Fruit fly (Drosophila melanogaster) whole organism, embryonic: ENCODE results near the gene fd96Ca.

Source experiments
- BEAF-32 ChIP-seq: fragments of 200-800 bp; sonication (Bioruptor generic); optimal IDR thresholded peaks from 3 replicates; lab custom pipeline; 2017; ENCODE audit warnings: missing biosample characterization, missing genetic modification characterization, mild to moderate bottlenecking, moderate library complexity, missing genetic modification reagents
- CG10654 ChIP-seq: fragments of 200-800 bp; sonication (Bioruptor generic); optimal IDR thresholded peaks from 2 replicates; lab custom pipeline; 2016; ENCODE audit warnings: missing biosample characterization, missing genetic modification characterization
- CG11093 ChIP-seq: fragments of 200-800 bp; sonication (Bioruptor generic); IDR thresholded peaks from 3 replicates; pipeline ENCODE4 v1.3.6; 2022; ENCODE audit warnings: missing biosample characterization, missing genetic modification characterization
- CG11695 ChIP-seq: fragments of 200-800 bp; sonication (Bioruptor generic); IDR thresholded peaks from 3 replicates; pipeline ENCODE4 v1.3.6; 2022; ENCODE audit warnings: missing biosample characterization, missing genetic modification characterization
- CG12744 ChIP-seq: fragments of 200-800 bp; sonication (Bioruptor generic); optimal IDR thresholded peaks from 2 replicates; lab custom pipeline; 2016; ENCODE audit warnings: missing biosample characterization, missing genetic modification characterization
- CG14710 ChIP-seq: fragments of 200-800 bp; sonication (Bioruptor generic); optimal IDR thresholded peaks from 3 replicates; lab custom pipeline; 2019; ENCODE audit warnings: missing biosample characterization, mild to moderate bottlenecking, missing genetic modification characterization, moderate library complexity
- CG14860 ChIP-seq: fragments of 200-800 bp; sonication (Bioruptor generic); IDR thresholded peaks from 3 replicates; pipeline ENCODE4 v1.3.6; 2022; ENCODE audit warnings: missing biosample characterization, missing genetic modification characterization; ENCODE audit not compliant: partially characterized antibody
- CG14965 ChIP-seq: fragments of 200-800 bp; sonication (Bioruptor generic); optimal IDR thresholded peaks from 2 replicates; lab custom pipeline; 2016; ENCODE audit warnings: missing biosample characterization, missing genetic modification characterization, borderline replicate concordance
- CG16813 ChIP-seq: fragments of 200-800 bp; sonication (Bioruptor generic); IDR thresholded peaks from 3 replicates; pipeline ENCODE4 v1.3.6; 2022; ENCODE audit warnings: missing biosample characterization, missing genetic modification characterization; ENCODE audit not compliant: partially characterized antibody
- CG2120 ChIP-seq: fragments of 200-800 bp; sonication (Bioruptor generic); optimal IDR thresholded peaks from 3 replicates; lab custom pipeline; 2016; ENCODE audit warnings: missing biosample characterization, missing genetic modification characterization
- CG2678 ChIP-seq: fragments of 200-800 bp; sonication (Bioruptor generic); optimal IDR thresholded peaks from 3 replicates; lab custom pipeline; 2019; ENCODE audit warnings: missing biosample characterization, mild to moderate bottlenecking, missing genetic modification characterization, moderate library complexity
- CG3838 ChIP-seq: fragments of 200-800 bp; sonication (Bioruptor generic); optimal IDR thresholded peaks from 3 replicates; lab custom pipeline; 2016; ENCODE audit warnings: missing biosample characterization, missing genetic modification characterization
- CG8281 ChIP-seq: fragments of 200-800 bp; sonication (Bioruptor generic); optimal IDR thresholded peaks from 2 replicates; lab custom pipeline; 2018; ENCODE audit warnings: missing biosample characterization, mild to moderate bottlenecking, missing genetic modification characterization, moderate library complexity
- CG9797 ChIP-seq: fragments of 200-800 bp; sonication (Bioruptor generic); optimal IDR thresholded peaks from 3 replicates; lab custom pipeline; 2018; ENCODE audit warnings: missing biosample characterization, mild to moderate bottlenecking, missing genetic modification characterization
- Dp ChIP-seq: fragments of 200-800 bp; sonication (Bioruptor generic); optimal IDR thresholded peaks from 2 replicates; lab custom pipeline; 2018; ENCODE audit warnings: missing biosample characterization, mild to moderate bottlenecking, missing genetic modification characterization, moderate library complexity
- E2f1 ChIP-seq: fragments of 200-800 bp; sonication (Bioruptor generic); IDR thresholded peaks from 2 replicates; pipeline ENCODE4 v1.3.6; 2022; ENCODE audit warnings: missing biosample characterization, missing genetic modification characterization
- Ets65A ChIP-seq: fragments of 200-800 bp; sonication (Bioruptor generic); peaks from one replicate; lab custom pipeline; 2016; ENCODE audit warnings: missing biosample characterization, missing genetic modification characterization
- Ets97D ChIP-seq: fragments of 200-800 bp; sonication (Bioruptor generic); optimal IDR thresholded peaks from 3 replicates; lab custom pipeline; 2016; ENCODE audit warnings: missing biosample characterization, missing genetic modification characterization
- HmgZ ChIP-seq: fragments of 200-800 bp; sonication (Bioruptor generic); optimal IDR thresholded peaks from 2 replicates; lab custom pipeline; 2018; ENCODE audit warnings: missing biosample characterization, mild to moderate bottlenecking, missing genetic modification characterization
- Mrtf ChIP-seq: fragments of 200-800 bp; sonication (Bioruptor generic); IDR thresholded peaks from 3 replicates; pipeline ENCODE4 v1.3.6; 2022; ENCODE audit warnings: missing biosample characterization, missing genetic modification characterization
- Myb ChIP-seq: fragments of 200-800 bp; sonication (Bioruptor generic); optimal IDR thresholded peaks from 2 replicates; lab custom pipeline; 2016; ENCODE audit warnings: missing biosample characterization, missing genetic modification characterization
- NC2α ChIP-seq: fragments of 200-800 bp; sonication (Bioruptor generic); optimal IDR thresholded peaks from 2 replicates; lab custom pipeline; 2016; ENCODE audit warnings: missing biosample characterization, missing genetic modification characterization
- Nf-YB ChIP-seq: fragments of 200-800 bp; sonication (Bioruptor generic); optimal IDR thresholded peaks from 3 replicates; lab custom pipeline; 2019; ENCODE audit warnings: missing biosample characterization, mild to moderate bottlenecking, missing genetic modification characterization, moderate library complexity
- Nf-YC ChIP-seq: fragments of 200-800 bp; optimal IDR thresholded peaks from 3 replicates; lab custom pipeline; 2019; ENCODE audit warnings: missing biosample characterization, mild to moderate bottlenecking, missing genetic modification characterization, moderate library complexity
- TFAM ChIP-seq: fragments of 200-800 bp; sonication (Bioruptor generic); optimal IDR thresholded peaks from 2 replicates; lab custom pipeline; 2017; ENCODE audit warnings: missing biosample characterization, missing genetic modification characterization, inconsistent platforms
- Trl ChIP-seq, 3 experiments: fragments of >200 bp in 2 of 3; fragments of 200-800 bp in 1 of 3; sonication (Bioruptor generic) in 1 of 3; optimal IDR thresholded peaks; 2 replicates in 1 of 3; 3 replicates in 2 of 3; lab custom pipeline; 2016 to 2017; ENCODE audit warnings: missing biosample characterization in 1 of 3, missing genetic modification characterization in 1 of 3
- ap ChIP-seq: fragments of 200-800 bp; sonication (Bioruptor generic); IDR thresholded peaks from 2 replicates; pipeline ENCODE4 v1.3.6; 2022; ENCODE audit warnings: missing biosample characterization, missing genetic modification characterization
- bcd ChIP-seq: fragments of 200-800 bp; sonication (Bioruptor generic); optimal IDR thresholded peaks from 2 replicates; lab custom pipeline; 2017; ENCODE audit warnings: missing biosample characterization, mild to moderate bottlenecking, missing genetic modification characterization
- br ChIP-seq: fragments of >200 bp; optimal IDR thresholded peaks from 2 replicates; lab custom pipeline; 2017
- crc ChIP-seq: fragments of 200-800 bp; sonication (Bioruptor generic); optimal IDR thresholded peaks from 2 replicates; lab custom pipeline; 2016; ENCODE audit warnings: missing biosample characterization, missing genetic modification characterization
- crol ChIP-seq: fragments of 200-800 bp; sonication (Bioruptor generic); IDR thresholded peaks from 2 replicates; pipeline ENCODE4 v1.3.6; 2022; ENCODE audit warnings: missing biosample characterization, missing genetic modification characterization
- en ChIP-seq: fragments of 200-800 bp; sonication (Bioruptor generic); optimal IDR thresholded peaks from 2 replicates; lab custom pipeline; 2016; ENCODE audit warnings: missing biosample characterization, missing genetic modification characterization
- ewg ChIP-seq: fragments of 200-800 bp; sonication (Bioruptor generic); optimal IDR thresholded peaks from 3 replicates; lab custom pipeline; 2017; ENCODE audit warnings: mild to moderate bottlenecking, missing biosample characterization, missing genetic modification reagents, missing genetic modification characterization
- gce ChIP-seq: fragments of 200-800 bp; sonication (Bioruptor generic); IDR thresholded peaks from 3 replicates; pipeline ENCODE4 v1.3.6; 2022; ENCODE audit warnings: missing biosample characterization, missing genetic modification characterization
- gfzf ChIP-seq: fragments of 200-800 bp; sonication (Bioruptor generic); optimal IDR thresholded peaks from 2 replicates; lab custom pipeline; 2016; ENCODE audit warnings: missing biosample characterization, mild to moderate bottlenecking, missing genetic modification characterization, moderate library complexity
- grn ChIP-seq: fragments of 200-800 bp; sonication (Bioruptor generic); optimal IDR thresholded peaks from 3 replicates; lab custom pipeline; 2017; ENCODE audit warnings: missing biosample characterization, missing genetic modification characterization
- hkb ChIP-seq, 2 experiments: fragments of 200-800 bp in 1 of 2; fragments of >200 bp in 1 of 2; sonication (Bioruptor generic) in 1 of 2; IDR thresholded peaks in 1 of 2; optimal IDR thresholded peaks in 1 of 2; 2 replicates each; pipeline versions ENCODE4 v1.3.6 to Lab custom; 2017 to 2022; ENCODE audit warnings: missing biosample characterization in 1 of 2, missing genetic modification characterization in 1 of 2
- insv ChIP-seq, 2 experiments: fragments of 200-800 bp; sonication (Bioruptor generic); optimal IDR thresholded peaks; 3 replicates each; lab custom pipeline; 2016 to 2018; ENCODE audit warnings: missing biosample characterization in 2 of 2, missing genetic modification characterization in 2 of 2
- kni ChIP-seq: fragments of 200-800 bp; sonication (Bioruptor generic); optimal IDR thresholded peaks from 3 replicates; lab custom pipeline; 2017; ENCODE audit warnings: mild to moderate bottlenecking, missing biosample characterization, missing genetic modification reagents, missing genetic modification characterization
- knrl ChIP-seq: fragments of 200-800 bp; sonication (Bioruptor generic); IDR thresholded peaks from 3 replicates; pipeline ENCODE4 v1.3.6; 2022; ENCODE audit warnings: missing biosample characterization, missing genetic modification characterization; ENCODE audit not compliant: partially characterized antibody
- pan ChIP-seq, 4 experiments: fragments of >200 bp in 3 of 4; fragments of 200-800 bp in 1 of 4; sonication (Bioruptor generic) in 1 of 4; optimal IDR thresholded peaks in 3 of 4; IDR thresholded peaks in 1 of 4; 2 replicates each; pipeline versions ENCODE4 v1.3.6 to Lab custom; 2017 to 2022; ENCODE audit warnings: missing biosample characterization in 2 of 4, missing genetic modification characterization in 2 of 4, mixed read lengths in 1 of 4
- salm ChIP-seq: fragments of 200-800 bp; sonication (Bioruptor generic); optimal IDR thresholded peaks from 2 replicates; lab custom pipeline; 2018; ENCODE audit warnings: missing biosample characterization, mild to moderate bottlenecking, missing genetic modification characterization
- seq ChIP-seq: fragments of 200-800 bp; sonication (Bioruptor generic); IDR thresholded peaks from 2 replicates; pipeline ENCODE4 v1.3.6; 2022; ENCODE audit warnings: missing biosample characterization, missing genetic modification characterization
- sob ChIP-seq: fragments of 200-800 bp; sonication (Bioruptor generic); IDR thresholded peaks from 2 replicates; pipeline ENCODE4 v1.3.6; 2022; ENCODE audit warnings: missing biosample characterization, missing genetic modification characterization
- tx ChIP-seq: fragments of 200-800 bp; sonication (Bioruptor generic); optimal IDR thresholded peaks from 2 replicates; lab custom pipeline; 2016; ENCODE audit warnings: missing biosample characterization, missing genetic modification characterization
- z ChIP-seq: fragments of 200-800 bp; sonication (Bioruptor generic); IDR thresholded peaks from 3 replicates; pipeline ENCODE4 v1.3.6; 2022; ENCODE audit warnings: missing biosample characterization, missing genetic modification characterization
- zf30C ChIP-seq: fragments of 200-800 bp; sonication (Bioruptor generic); optimal IDR thresholded peaks from 3 replicates; lab custom pipeline; 2018; ENCODE audit warnings: missing biosample characterization, mild to moderate bottlenecking, missing genetic modification characterization

The fd96Ca gene

dm6 chr3R:25082348-25082747, at the start of gene fd96Ca:
Gene fd96Ca (plus strand): TSS chr3R:25082684.
- TF ChIP-seq zf30C (GFP tag; lab: Kevin White, UChicago) (peak; percentile 83), Nf-YC (tag; lab: Kevin White, UChicago) (peak; percentile 92), crol (GFP tag; lab: Robert Waterston, UW) (peak; percentile 84; the same call in 1 of the 2 replicates), Nf-YB (GFP tag; lab: Kevin White, UChicago) (peak; percentile 95), Trl (optimal IDR thresholded peaks at IDR 0.05; lab: Kevin White, UChicago) (peak in 1 of 2 experiments; percentile 22), Trl (GFP tag; optimal IDR thresholded peaks at IDR 0.05; lab: Kevin White, UChicago) (no peak), tx (no peak)

dm6 chr3R:25032686-25033085, 49.8 kb upstream of the fd96Ca start:
- no peak for TF ChIP-seq CG11093 (GFP tag; lab: Robert Waterston, UW)
- peak; percentile 93 for TF ChIP-seq ewg (GFP tag; lab: Kevin White, UChicago)
- no peak for TF ChIP-seq ap (GFP tag; lab: Robert Waterston, UW)
- TF ChIP-seq pan (optimal IDR thresholded peaks at IDR 0.05; lab: Kevin White, UChicago), result no peak
- TF ChIP-seq pan (GFP tag; optimal IDR thresholded peaks at IDR 0.05 in 1 of 2, IDR thresholded peaks at IDR 0.05 in 1 of 2), result peak in 1 of 2 experiments; percentile 20
- no peak for TF ChIP-seq bcd (GFP tag; lab: Kevin White, UChicago)
- TF ChIP-seq CG3838, result no peak
- no peak for TF ChIP-seq grn
- TF ChIP-seq z (GFP tag; lab: Robert Waterston, UW), result 0 out of 3 replicates have a peak, but pooled peaks have one; percentile 21
- TF ChIP-seq knrl, result no peak
- 0 out of 3 replicates have a peak, but pooled peaks have one; percentile 16 for TF ChIP-seq CG11695 (GFP tag; lab: Robert Waterston, UW)
- TF ChIP-seq Ets65A (GFP tag; lab: Kevin White, UChicago), result peak; percentile 50

- TF ChIP-seq CG14965 (GFP tag; lab: Kevin White, UChicago), result no peak
- TF ChIP-seq ewg (GFP tag; lab: Kevin White, UChicago), result peak; percentile 9
- TF ChIP-seq Ets97D (GFP tag; lab: Kevin White, UChicago), result peak; percentile 28
- no peak for TF ChIP-seq CG12744
- TF ChIP-seq CG14710 (tag; lab: Kevin White, UChicago), result peak; percentile 49
- peak; percentile 59 for TF ChIP-seq Myb (GFP tag; lab: Kevin White, UChicago)
- no peak for TF ChIP-seq CG2678 (tag; lab: Kevin White, UChicago)
- TF ChIP-seq salm, result no peak
- TF ChIP-seq TFAM, result no peak
- no peak for TF ChIP-seq sob (GFP tag; lab: Robert Waterston, UW)
- no peak for TF ChIP-seq br (lab: Kevin White, UChicago)
- TF ChIP-seq CG8281 (tag; lab: Kevin White, UChicago), result no peak
- TF ChIP-seq NC2α (GFP tag; lab: Kevin White, UChicago), result no peak
- TF ChIP-seq seq (GFP tag; lab: Robert Waterston, UW), result no peak
- no peak for TF ChIP-seq gce (GFP tag; lab: Robert Waterston, UW)
- no peak for TF ChIP-seq CG10654 (GFP tag; lab: Kevin White, UChicago)
- peak; percentile 97 for TF ChIP-seq CG9797 (GFP tag; lab: Kevin White, UChicago)
- peak; percentile 6 for TF ChIP-seq hkb (optimal IDR thresholded peaks at IDR 0.05; lab: Kevin White, UChicago)
- TF ChIP-seq hkb (GFP tag; IDR thresholded peaks at IDR 0.05; lab: Robert Waterston, UW), result no peak
- TF ChIP-seq insv (GFP tag; optimal IDR thresholded peaks at IDR 0.05; lab: Kevin White, UChicago), result no peak
- no peak for TF ChIP-seq kni (GFP tag; lab: Kevin White, UChicago)
- TF ChIP-seq CG16813, result no peak
- no peak for TF ChIP-seq CG14860 (GFP tag; lab: Robert Waterston, UW)
- peak; percentile 95 for TF ChIP-seq gfzf (GFP tag; lab: Kevin White, UChicago)
- no peak for TF ChIP-seq CG2120 (GFP tag; lab: Kevin White, UChicago)
- TF ChIP-seq E2f1 (GFP tag; lab: Robert Waterston, UW), result no peak
- TF ChIP-seq crc (GFP tag; lab: Kevin White, UChicago), result no peak
- peak; percentile 97 for TF ChIP-seq Dp (GFP tag; lab: Kevin White, UChicago)
- TF ChIP-seq HmgZ (tag; lab: Kevin White, UChicago), result peak; percentile 28
- TF ChIP-seq Mrtf, result no peak
- TF ChIP-seq en (GFP tag; lab: Kevin White, UChicago), result no peak
- peak; percentile 39 for TF ChIP-seq BEAF-32
Observed at dm6 chr3R:25033142-25033586, 49.3 kb upstream of the fd96Ca start, which contains the start of gene Smg6. Gene Smg6 (minus strand): TSS chr3R:25033465.
